Fruit fly (Drosophila melanogaster): ENCODE results near the gene Lip1.

Lip1 gene

DNA sequence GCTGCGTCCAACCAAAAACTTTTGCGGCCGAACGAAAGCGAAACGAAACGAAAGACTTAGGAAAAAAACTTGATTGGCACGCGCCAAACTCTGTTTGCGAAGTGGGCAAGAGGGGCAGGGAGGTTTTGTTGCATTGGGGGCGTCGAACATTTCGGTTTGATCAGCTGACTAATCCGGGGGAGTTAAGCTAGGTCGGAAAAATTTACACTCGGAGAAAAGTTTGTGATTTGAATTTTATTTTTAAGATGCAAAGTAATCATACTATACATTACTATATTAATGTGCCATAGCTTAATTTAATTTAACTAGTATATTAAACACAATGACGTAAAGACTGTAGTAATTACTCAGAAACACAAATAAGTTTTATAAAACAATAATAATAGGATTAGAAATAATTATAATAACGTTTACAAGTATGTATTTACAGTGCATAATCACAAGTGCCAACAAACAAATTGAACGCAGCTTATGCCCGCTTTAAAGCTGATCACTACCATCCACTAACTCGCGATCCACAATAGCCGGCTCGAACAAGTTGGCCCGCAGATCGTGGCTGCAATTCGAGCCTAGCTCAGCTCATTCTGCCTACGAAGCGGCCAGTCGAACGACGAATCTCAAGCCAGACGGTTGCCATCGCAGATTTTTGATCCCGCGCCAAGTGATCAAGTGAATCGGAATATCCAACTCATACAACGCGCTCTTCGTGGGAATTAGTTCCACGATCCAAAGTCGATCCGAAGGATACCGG lies 39.7 kb downstream of the Lip1 start, which contains the start of gene CG31871 (continued):
- no peak for TF ChIP-seq CG6791 (GFP tag; IDR thresholded peaks at IDR 0.05; ENCODE audit: partially characterized antibody)
- no peak for TF ChIP-seq crc (GFP tag; optimal IDR thresholded peaks at IDR 0.05)
- TF ChIP-seq lmd (GFP tag; IDR thresholded peaks at IDR 0.05), result peak; percentile 75
- TF ChIP-seq Opbp (GFP tag; IDR thresholded peaks at IDR 0.05; ENCODE audit: partially characterized antibody), result no peak
- no peak for TF ChIP-seq vnd (GFP tag; IDR thresholded peaks at IDR 0.05; ENCODE audit: partially characterized antibody)
- TF ChIP-seq Lim3 (GFP tag; IDR thresholded peaks at IDR 0.05), result no peak
- no peak for TF ChIP-seq sima (GFP tag; optimal IDR thresholded peaks at IDR 0.05)
- no peak for TF ChIP-seq btn (GFP tag; optimal IDR thresholded peaks at IDR 0.05)
- TF ChIP-seq MTF-1 (GFP tag; optimal IDR thresholded peaks at IDR 0.05; ENCODE audit: borderline replicate concordance), result no peak
- no peak for TF ChIP-seq NK7.1 (GFP tag; optimal IDR thresholded peaks at IDR 0.05)
- no peak for TF ChIP-seq CG7745 (tag; optimal IDR thresholded peaks at IDR 0.05)
- TF ChIP-seq inv (GFP tag; IDR thresholded peaks at IDR 0.05; ENCODE audit: partially characterized antibody), result no peak
- TF ChIP-seq CG2712 (tag; optimal IDR thresholded peaks at IDR 0.05), result peak; percentile 88
- TF ChIP-seq PHDP (tag; optimal IDR thresholded peaks at IDR 0.05), result peak; percentile 80
- no peak for TF ChIP-seq amos (GFP tag; IDR thresholded peaks at IDR 0.05; ENCODE audit: partially characterized antibody)
- TF ChIP-seq Dip3 (GFP tag; optimal IDR thresholded peaks at IDR 0.05), result no peak
- peak; percentile 68 for TF ChIP-seq Med (GFP tag)
- peak; percentile 22 for TF ChIP-seq nau (GFP tag; optimal IDR thresholded peaks at IDR 0.05)
- peak; percentile 70; the same call in 2 of the 3 replicates for TF ChIP-seq CG34422 (GFP tag; IDR thresholded peaks at IDR 0.05)
- TF ChIP-seq fd64A (GFP tag; optimal IDR thresholded peaks at IDR 0.05), result no peak
- no peak for TF ChIP-seq CG34224 (GFP tag; IDR thresholded peaks at IDR 0.05; ENCODE audit: partially characterized antibody)
- TF ChIP-seq CG7556 (GFP tag; optimal IDR thresholded peaks at IDR 0.05), result peak; percentile 81
- no peak for TF ChIP-seq CG11398 (GFP tag; optimal IDR thresholded peaks at IDR 0.05)
- peak; percentile 29; the same call in 1 of the 3 replicates for TF ChIP-seq Mrtf (GFP tag; IDR thresholded peaks at IDR 0.05)
- no peak for TF ChIP-seq Ravus (GFP tag; IDR thresholded peaks at IDR 0.05)
- no peak for TF ChIP-seq pum (GFP tag; optimal IDR thresholded peaks at IDR 0.05)
- peak; percentile 39; the same call in 1 of the 2 replicates for TF ChIP-seq E2f2 (GFP tag; IDR thresholded peaks at IDR 0.05)
- no peak for TF ChIP-seq hb (GFP tag; IDR thresholded peaks at IDR 0.05; ENCODE audit: partially characterized antibody)
- TF ChIP-seq CG9876 (GFP tag; optimal IDR thresholded peaks at IDR 0.05), result no peak
- peak; percentile 55 for TF ChIP-seq sisA (GFP tag; IDR thresholded peaks at IDR 0.05)
- peak; percentile 41 for TF ChIP-seq CG1603 (tag; optimal IDR thresholded peaks at IDR 0.05)
- no peak for TF ChIP-seq Optix (GFP tag; IDR thresholded peaks at IDR 0.05)
- no peak for TF ChIP-seq CG31388 (GFP tag; optimal IDR thresholded peaks at IDR 0.05)
- peak; percentile 75 for TF ChIP-seq CG8388 (GFP tag; optimal IDR thresholded peaks at IDR 0.05)
- TF ChIP-seq CG7372 (GFP tag; IDR thresholded peaks at IDR 0.05), result no peak
- TF ChIP-seq CG11456 (GFP tag; IDR thresholded peaks at IDR 0.05), result no peak
- peak; percentile 36 for TF ChIP-seq CG31224 (GFP tag; IDR thresholded peaks at IDR 0.05)
- no peak for TF ChIP-seq sim (GFP tag; IDR thresholded peaks at IDR 0.05)
- no peak for TF ChIP-seq Rx (GFP tag; IDR thresholded peaks at IDR 0.05)
- TF ChIP-seq zfh2 (GFP tag; optimal IDR thresholded peaks at IDR 0.05), result no peak
- TF ChIP-seq CG10366 (GFP tag; IDR thresholded peaks at IDR 0.05), result peak; percentile 48
- peak; percentile 60 for TF ChIP-seq Deaf1 (tag; optimal IDR thresholded peaks at IDR 0.05)
- no peak for TF ChIP-seq her (GFP tag; optimal IDR thresholded peaks at IDR 0.05)
- peak; percentile 55; the same call in 1 of the 3 replicates for TF ChIP-seq Dbx (GFP tag; IDR thresholded peaks at IDR 0.05)
- no peak for TF ChIP-seq NC2α (GFP tag; optimal IDR thresholded peaks at IDR 0.05)
- no peak for TF ChIP-seq NC2β (GFP tag; optimal IDR thresholded peaks at IDR 0.05)
- TF ChIP-seq nom (GFP tag; optimal IDR thresholded peaks at IDR 0.05), result no peak
- TF ChIP-seq CG31365 (tag; optimal IDR thresholded peaks at IDR 0.05), result no peak
- TF ChIP-seq jigr1 (GFP tag; IDR thresholded peaks at IDR 0.05), result no peak
- no peak for TF ChIP-seq CG8765 (GFP tag; IDR thresholded peaks at IDR 0.05)
